Worm (Caenorhabditis elegans) whole organism, midembryonic: Measurements from ENCODE around the gene M02D8.6.

ENCODE experiments used
- cog-1 ChIP-seq: sonication (generic microtip); optimal IDR thresholded peaks from 2 replicates; lab custom pipeline; 2016; ENCODE audit warnings: missing genetic modification characterization, missing compliant biosample characterization
- flt-1 ChIP-seq: fragments of 200-800 bp; sonication (Bioruptor generic); IDR thresholded peaks from 2 replicates; pipeline ENCODE4 v1.3.6; 2022; ENCODE audit warnings: missing genetic modification characterization, missing compliant biosample characterization
- ref-1 ChIP-seq: fragments of 200-800 bp; sonication (Bioruptor generic); conservative IDR thresholded peaks from 2 replicates; pipeline ENCODE4 v1.3.6; 2022; ENCODE audit warnings: missing genetic modification reagents, missing genetic modification characterization, missing compliant biosample characterization

- TF ChIP-seq ref-1 (GFP tag; lab: Robert Waterston, UW) (no peak), flt-1 (GFP tag; lab: Robert Waterston, UW) (no peak), cog-1 (no peak)
Observed at ce11 chrX:8761060-8761459, 29.3 kb upstream of the M02D8.6 start.
